Worm (Caenorhabditis elegans) whole organism, young adult: ENCODE measurements around the gene msp-56.

Source experiments
- F23B12.7 ChIP-seq: sonication (generic microtip); optimal IDR thresholded peaks from 2 replicates; lab custom pipeline; 2017; ENCODE audit warnings: missing genetic modification characterization, mild to moderate bottlenecking, missing compliant biosample characterization, antibody characterized with exemption, moderate library complexity; ENCODE audit not compliant: insufficient read depth
- F37B4.10 ChIP-seq: fragments of 200-800 bp; sonication (Bioruptor generic); IDR thresholded peaks from 2 replicates; pipeline ENCODE4 v1.3.6; 2022; ENCODE audit warnings: missing genetic modification characterization, missing compliant biosample characterization
- F49E8.2 ChIP-seq: sonication (generic microtip); optimal IDR thresholded peaks from 3 replicates; lab custom pipeline; 2017; ENCODE audit warnings: missing genetic modification characterization, mild to moderate bottlenecking, missing compliant biosample characterization, antibody characterized with exemption, moderate library complexity; ENCODE audit not compliant: insufficient read depth
- K12H6.12 ChIP-seq: fragments of 200-800 bp; sonication (Bioruptor generic); optimal IDR thresholded peaks from 2 replicates; lab custom pipeline; 2018; ENCODE audit warnings: mild to moderate bottlenecking, missing genetic modification characterization, missing compliant biosample characterization
- T07F8.4 ChIP-seq: sonication (generic microtip); optimal IDR thresholded peaks from 2 replicates; lab custom pipeline; 2016; ENCODE audit warnings: mild to moderate bottlenecking, missing genetic modification characterization, moderate library complexity, missing compliant biosample characterization
- T26A5.8 ChIP-seq: sonication (generic microtip); optimal IDR thresholded peaks from 2 replicates; lab custom pipeline; 2016; ENCODE audit warnings: missing genetic modification characterization, missing compliant biosample characterization
- akir-1 ChIP-seq: fragments of 200-800 bp; sonication (Bioruptor generic); optimal IDR thresholded peaks from 2 replicates; lab custom pipeline; 2018; ENCODE audit warnings: mild to moderate bottlenecking, missing genetic modification characterization, moderate library complexity, missing compliant biosample characterization
- attf-5 ChIP-seq: fragments of 200-800 bp; sonication (Bioruptor generic); optimal IDR thresholded peaks from 2 replicates; lab custom pipeline; 2018; ENCODE audit warnings: mild to moderate bottlenecking, missing genetic modification characterization, missing compliant biosample characterization
- ceh-100 ChIP-seq: fragments of 200-800 bp; sonication (Bioruptor generic); IDR thresholded peaks from 2 replicates; pipeline ENCODE4 v1.3.6; 2022; ENCODE audit warnings: missing genetic modification reagents, missing genetic modification characterization, missing compliant biosample characterization
- ceh-40 ChIP-seq: fragments of 200-800 bp; sonication (Bioruptor generic); IDR thresholded peaks from 2 replicates; pipeline ENCODE4 v1.3.6; 2022; ENCODE audit warnings: missing genetic modification characterization, missing compliant biosample characterization
- dpl-1 ChIP-seq: fragments of 150-350 bp; optimal IDR thresholded peaks from 2 replicates; lab custom pipeline; 2014; ENCODE audit warnings: missing biosample characterization, missing genetic modification reagents, missing genetic modification characterization
- efl-1 ChIP-seq: fragments of 150-350 bp; optimal IDR thresholded peaks from 2 replicates; lab custom pipeline; 2014; ENCODE audit warnings: missing biosample characterization, missing genetic modification reagents, missing genetic modification characterization
- egl-44 ChIP-seq: fragments of 200-800 bp; sonication (Bioruptor generic); IDR thresholded peaks from 2 replicates; pipeline ENCODE4 v1.3.6; 2022; ENCODE audit warnings: missing genetic modification reagents, missing genetic modification characterization, missing compliant biosample characterization
- ekl-4 ChIP-seq: fragments of 200-800 bp; sonication (Bioruptor generic); IDR thresholded peaks from 2 replicates; pipeline ENCODE4 v1.3.6; 2022; ENCODE audit warnings: missing genetic modification reagents, missing genetic modification characterization, missing compliant biosample characterization
- fkh-3 ChIP-seq: sonication (generic microtip); optimal IDR thresholded peaks from 2 replicates; lab custom pipeline; 2016; ENCODE audit warnings: mild to moderate bottlenecking, missing genetic modification characterization, missing compliant biosample characterization
- hlh-12 ChIP-seq: sonication (generic microtip); optimal IDR thresholded peaks from 2 replicates; lab custom pipeline; 2016; ENCODE audit warnings: missing genetic modification characterization, missing compliant biosample characterization
- hlh-26 ChIP-seq: fragments of 200-800 bp; sonication (Bioruptor generic); conservative IDR thresholded peaks from 2 replicates; pipeline ENCODE4 v1.3.6; 2022; ENCODE audit warnings: missing genetic modification reagents, missing genetic modification characterization, missing compliant biosample characterization
- hmg-20 ChIP-seq: fragments of 200-800 bp; sonication (Bioruptor generic); IDR thresholded peaks from 2 replicates; pipeline ENCODE4 v1.3.6; 2022; ENCODE audit warnings: missing genetic modification reagents, missing genetic modification characterization, missing compliant biosample characterization
- hsf-1 ChIP-seq: fragments of 200-800 bp; sonication (Bioruptor generic); IDR thresholded peaks from 2 replicates; pipeline ENCODE4 v1.3.6; 2022; ENCODE audit warnings: missing genetic modification reagents, missing genetic modification characterization, missing compliant biosample characterization
- let-526 ChIP-seq: fragments of 200-800 bp; sonication (Bioruptor generic); IDR thresholded peaks from 2 replicates; pipeline ENCODE4 v1.3.6; 2022; ENCODE audit warnings: missing genetic modification reagents, missing genetic modification characterization, missing compliant biosample characterization
- lin-26 ChIP-seq: fragments of 200-800 bp; sonication (Bioruptor generic); IDR thresholded peaks from 2 replicates; pipeline ENCODE4 v1.3.6; 2022; ENCODE audit warnings: missing genetic modification reagents, missing genetic modification characterization, missing compliant biosample characterization
- lin-54 ChIP-seq: fragments of 200-800 bp; sonication (Bioruptor generic); optimal IDR thresholded peaks from 2 replicates; lab custom pipeline; 2018; ENCODE audit warnings: mild to moderate bottlenecking, missing genetic modification characterization, missing compliant biosample characterization
- lir-1 ChIP-seq: fragments of 200-800 bp; sonication (Bioruptor generic); conservative IDR thresholded peaks from 2 replicates; pipeline ENCODE4 v1.3.6; 2022; ENCODE audit warnings: missing genetic modification reagents, missing genetic modification characterization, missing compliant biosample characterization
- lsl-1 ChIP-seq: fragments of 200-800 bp; sonication (Bioruptor generic); optimal IDR thresholded peaks from 2 replicates; lab custom pipeline; 2018; ENCODE audit warnings: mild to moderate bottlenecking, missing genetic modification characterization, moderate library complexity, missing compliant biosample characterization
- madf-8 ChIP-seq: fragments of 200-800 bp; sonication (Bioruptor generic); conservative IDR thresholded peaks from 2 replicates; pipeline ENCODE4 v1.3.6; 2022; ENCODE audit warnings: missing genetic modification reagents, missing genetic modification characterization, missing compliant biosample characterization
- mes-4 ChIP-seq: sonication (generic microtip); optimal IDR thresholded peaks from 2 replicates; lab custom pipeline; 2016; ENCODE audit warnings: missing genotype, missing genetic modification characterization, missing compliant biosample characterization
- nfya-2 ChIP-seq: fragments of 200-800 bp; sonication (Bioruptor generic); IDR thresholded peaks from 2 replicates; pipeline ENCODE4 v1.3.6; 2022; ENCODE audit warnings: missing genetic modification reagents, missing genetic modification characterization, missing compliant biosample characterization
- nhr-120 ChIP-seq: fragments of 200-800 bp; sonication (Bioruptor generic); IDR thresholded peaks from 2 replicates; pipeline ENCODE4 v1.3.6; 2022; ENCODE audit warnings: missing genetic modification characterization, missing compliant biosample characterization
- repo-1 ChIP-seq: sonication (generic microtip); optimal IDR thresholded peaks from 2 replicates; lab custom pipeline; 2017; ENCODE audit warnings: mild to moderate bottlenecking, missing genetic modification characterization, missing compliant biosample characterization
- snpc-1.1 ChIP-seq: sonication (generic microtip); optimal IDR thresholded peaks from 2 replicates; lab custom pipeline; 2017; ENCODE audit warnings: missing genetic modification characterization, mild to moderate bottlenecking, missing compliant biosample characterization, antibody characterized with exemption, moderate library complexity, missing genotype, missing genetic modification reagents; ENCODE audit not compliant: insufficient read depth
- snpc-3.4 ChIP-seq: sonication (generic microtip); optimal IDR thresholded peaks from 2 replicates; lab custom pipeline; 2017; ENCODE audit warnings: missing genetic modification characterization, mild to moderate bottlenecking, missing compliant biosample characterization, antibody characterized with exemption, moderate library complexity, missing genotype, missing genetic modification reagents
- snpc-4 ChIP-seq, 5 experiments: fragments of 150-350 bp in 1 of 5; sonication (generic microtip) in 4 of 5; optimal IDR thresholded peaks; 2 replicates each; lab custom pipeline; 2014 to 2018; ENCODE audit warnings: missing genetic modification characterization in 5 of 5, missing biosample characterization in 3 of 5, antibody characterized with exemption in 2 of 5, mild to moderate bottlenecking in 2 of 5, missing compliant biosample characterization in 2 of 5, missing genotype in 2 of 5, moderate library complexity in 2 of 5, missing genetic modification reagents in 1 of 5
- somi-1 ChIP-seq: fragments of 200-800 bp; sonication (Bioruptor generic); optimal IDR thresholded peaks from 2 replicates; lab custom pipeline; 2018; ENCODE audit warnings: mild to moderate bottlenecking, missing genetic modification characterization, missing compliant biosample characterization
- unc-130 ChIP-seq: sonication (generic microtip); optimal IDR thresholded peaks from 2 replicates; lab custom pipeline; 2016; ENCODE audit warnings: missing genetic modification reagents, missing genetic modification characterization, missing compliant biosample characterization
- zfh-2 ChIP-seq: fragments of 200-800 bp; sonication (Bioruptor generic); conservative IDR thresholded peaks from 2 replicates; pipeline ENCODE4 v1.3.6; 2022; ENCODE audit warnings: missing genetic modification reagents, missing genetic modification characterization, missing compliant biosample characterization
- zim-3 ChIP-seq: sonication (generic microtip); optimal IDR thresholded peaks from 2 replicates; lab custom pipeline; 2017; ENCODE audit warnings: mild to moderate bottlenecking, missing genetic modification characterization, moderate library complexity, missing compliant biosample characterization
- ztf-26 ChIP-seq: sonication (generic microtip); optimal IDR thresholded peaks from 2 replicates; lab custom pipeline; 2017; ENCODE audit warnings: missing genetic modification characterization, missing compliant biosample characterization
- ztf-3 ChIP-seq: fragments of 200-800 bp; sonication (Bioruptor generic); optimal IDR thresholded peaks from 2 replicates; lab custom pipeline; 2018; ENCODE audit warnings: mild to moderate bottlenecking, missing genetic modification characterization, missing compliant biosample characterization

The msp-56 gene

DNA sequence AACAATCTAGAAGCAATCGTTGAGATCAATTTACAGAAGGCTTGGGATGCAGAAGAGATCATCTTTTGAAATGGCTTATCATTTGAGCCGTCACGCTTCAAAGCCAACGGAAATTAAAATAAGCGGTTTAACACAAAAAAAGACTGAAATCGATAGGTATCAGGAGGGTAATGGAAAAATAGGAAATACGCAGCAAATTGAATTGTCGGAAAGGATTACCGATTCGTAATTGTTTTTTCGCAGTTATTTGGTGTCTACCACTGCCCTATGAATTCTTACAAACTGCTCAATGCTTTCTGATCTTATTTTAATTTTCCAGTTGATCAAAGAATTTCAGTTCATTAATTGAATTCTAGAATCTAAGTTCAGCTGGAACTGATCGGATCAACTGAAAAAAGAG lies 29.9 kb upstream of the msp-56 start (continued):
- TF ChIP-seq attf-5 (GFP tag; lab: Kevin White, UChicago) (no peak), let-526 (GFP tag; lab: Robert Waterston, UW) (no peak), repo-1 (tag; lab: Kevin White, UChicago) (no peak)

ce11 chrIV:9815432-9815831 lies 25.9 kb upstream of the msp-56 start, which contains the start of gene egl-20:
Gene egl-20, minus strand, starts transcription at chrIV:9815532.
- TF ChIP-seq lin-54 (GFP tag; lab: Kevin White, UChicago) (no peak), repo-1 (tag; lab: Kevin White, UChicago) (no peak), ztf-26 (tag; lab: Kevin White, UChicago) (no peak), egl-44 (GFP tag; lab: Robert Waterston, UW) (no peak), somi-1 (GFP tag; lab: Kevin White, UChicago) (no peak)
- TF ChIP-seq, all 124 proteins: peak for 0

ce11 chrIV:9821621-9822020 lies 19.7 kb upstream of the msp-56 start, which contains the start of gene col-123:
Gene col-123, plus strand, starts transcription at chrIV:9821921.
- TF ChIP-seq egl-44 (GFP tag; lab: Robert Waterston, UW) (no peak), ekl-4 (no peak), efl-1 (GFP tag; lab: Kevin White, UChicago) (no peak), T26A5.8 (no peak), hlh-12 (tag; lab: Kevin White, UChicago) (no peak), lin-26 (no peak), K12H6.12 (tag; lab: Kevin White, UChicago) (no peak)

- 0 out of 2 replicates have a peak, but pooled peaks have one; percentile 51 for TF ChIP-seq F37B4.10 (GFP tag; lab: Robert Waterston, UW)
- 0 out of 2 replicates have a peak, but pooled peaks have one; percentile 16 for TF ChIP-seq madf-8
- no peak for TF ChIP-seq nhr-120 (GFP tag; lab: Robert Waterston, UW)
- TF ChIP-seq F23B12.7 (tag; lab: Kevin White, UChicago), result no peak
- TF ChIP-seq dpl-1, result no peak
- no peak for TF ChIP-seq hlh-26 (GFP tag; lab: Robert Waterston, UW)
- TF ChIP-seq snpc-3.4 (tag; lab: Kevin White, UChicago), result no peak
- no peak for TF ChIP-seq somi-1 (GFP tag; lab: Kevin White, UChicago)
- TF ChIP-seq zfh-2, result peak; percentile 65
- TF ChIP-seq fkh-3 (tag; lab: Kevin White, UChicago), result no peak
- no peak for TF ChIP-seq nfya-2 (GFP tag; lab: Robert Waterston, UW)
Measured at ce11 chrIV:9822585-9822984, 18.8 kb upstream of the msp-56 start.

DNA sequence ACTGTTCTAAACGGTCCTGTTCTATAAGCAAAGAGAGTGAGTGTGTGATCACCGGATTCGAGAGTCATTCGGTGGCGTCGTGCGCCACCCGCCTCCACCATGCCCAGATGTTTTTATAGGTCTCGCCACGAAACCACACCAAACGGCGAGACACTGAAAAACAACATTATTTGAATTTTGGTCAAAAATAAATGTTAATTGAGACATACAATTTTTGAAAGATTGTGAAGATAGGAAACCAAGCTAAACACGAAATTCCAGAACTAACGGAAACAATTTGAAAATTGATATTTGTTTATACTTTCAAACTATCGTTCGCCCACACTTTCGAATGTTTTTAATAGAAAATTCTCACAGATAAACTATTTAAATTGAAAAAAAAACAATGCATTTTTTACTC lies 16.9 kb upstream of the msp-56 start, which contains the start of gene catp-6:
Gene catp-6 (minus strand): TSS at position 101 of the 400 bp plus-strand sequence.
- TF ChIP-seq somi-1 (GFP tag; lab: Kevin White, UChicago) (no peak), ekl-4 (no peak), T07F8.4 (tag; lab: Kevin White, UChicago) (no peak), hsf-1 (no peak), ceh-40 (GFP tag; lab: Robert Waterston, UW) (no peak)

- TF ChIP-seq hsf-1, result peak; percentile 72
- TF ChIP-seq akir-1 (GFP tag; lab: Kevin White, UChicago), result no peak
- TF ChIP-seq unc-130 (GFP tag; lab: Kevin White, UChicago), result no peak
- TF ChIP-seq ceh-100, result peak; percentile 43
- TF ChIP-seq lsl-1, result peak; percentile 98
- TF ChIP-seq snpc-4 (GFP tag; optimal IDR thresholded peaks at IDR 0.05; lab: Kevin White, UChicago), result peak; percentile 64
- TF ChIP-seq snpc-4 (tag; optimal IDR thresholded peaks at IDR 0.05; lab: Kevin White, UChicago), result peak in 3 of 4 experiments; percentile 9 to 71 (median 69)
- TF ChIP-seq mes-4 (tag; lab: Kevin White, UChicago), result no peak
- peak; percentile 71 for TF ChIP-seq attf-5 (GFP tag; lab: Kevin White, UChicago)
- no peak for TF ChIP-seq fkh-3 (tag; lab: Kevin White, UChicago)
- no peak for TF ChIP-seq zim-3 (tag; lab: Kevin White, UChicago)
- peak; percentile 27 for TF ChIP-seq snpc-3.4 (tag; lab: Kevin White, UChicago)
- TF ChIP-seq hmg-20 (GFP tag; lab: Robert Waterston, UW), result no peak
- TF ChIP-seq ztf-3 (GFP tag; lab: Kevin White, UChicago), result no peak
- TF ChIP-seq snpc-1.1 (tag; lab: Kevin White, UChicago), result no peak
- no peak for TF ChIP-seq lir-1
- TF ChIP-seq F49E8.2 (tag; lab: Kevin White, UChicago), result peak; percentile 47
Measured at ce11 chrIV:9825196-9825744, 16.1 kb upstream of the msp-56 start, which contains the start of gene mtr-4. Gene mtr-4, plus strand, starts transcription at chrIV:9825694.
